Fruit fly (Drosophila melanogaster) Kc167 (cell line): ENCODE measurements around the gene Inx3.

Experiments used
- h ChIP-seq: fragments of >200 bp; optimal IDR thresholded peaks from 3 replicates; lab custom pipeline; 2018; ENCODE audit warnings: missing external identifiers
- ttk ChIP-seq: sonication (Bioruptor generic); optimal IDR thresholded peaks from 2 replicates; lab custom pipeline; 2017; ENCODE audit warnings: missing external identifiers

- TF ChIP-seq h (lab: Kevin White, UChicago), result no peak
- TF ChIP-seq ttk (lab: Kevin White, UChicago), result no peak
These were observed 44.1 kb upstream of the Inx3 start for dm6 chr3R:28903392-28903791.
